Worm (Caenorhabditis elegans) whole organism, young adult: ENCODE results near the gene ZK177.1.

ENCODE experiments used
- C17E4.6 ChIP-seq: fragments of 200-800 bp; sonication (Bioruptor generic); IDR thresholded peaks from 2 replicates; pipeline ENCODE4 v1.3.6; 2022; ENCODE audit warnings: missing genetic modification reagents, missing genetic modification characterization, missing compliant biosample characterization
- D2030.7 ChIP-seq: fragments of 200-800 bp; sonication (Bioruptor generic); IDR thresholded peaks from 2 replicates; pipeline ENCODE4 v1.3.6; 2022; ENCODE audit warnings: missing genetic modification reagents, missing genetic modification characterization, missing compliant biosample characterization
- F23B12.7 ChIP-seq: sonication (generic microtip); optimal IDR thresholded peaks from 2 replicates; lab custom pipeline; 2017; ENCODE audit warnings: missing genetic modification characterization, mild to moderate bottlenecking, missing compliant biosample characterization, antibody characterized with exemption, moderate library complexity; ENCODE audit not compliant: insufficient read depth
- F52B5.7 ChIP-seq: sonication (generic microtip); optimal IDR thresholded peaks from 2 replicates; lab custom pipeline; 2016; ENCODE audit warnings: mild to moderate bottlenecking, missing genetic modification characterization, missing compliant biosample characterization
- K12H6.12 ChIP-seq: fragments of 200-800 bp; sonication (Bioruptor generic); optimal IDR thresholded peaks from 2 replicates; lab custom pipeline; 2018; ENCODE audit warnings: mild to moderate bottlenecking, missing genetic modification characterization, missing compliant biosample characterization
- T26A5.8 ChIP-seq: sonication (generic microtip); optimal IDR thresholded peaks from 2 replicates; lab custom pipeline; 2016; ENCODE audit warnings: missing genetic modification characterization, missing compliant biosample characterization
- Y56A3A.18 ChIP-seq: fragments of 200-800 bp; sonication (Bioruptor generic); IDR thresholded peaks from 2 replicates; pipeline ENCODE4 v1.3.6; 2022; ENCODE audit warnings: missing genetic modification reagents, missing genetic modification characterization, missing compliant biosample characterization
- Y67H2A.10 ChIP-seq: fragments of 200-800 bp; sonication (Bioruptor generic); conservative IDR thresholded peaks from 2 replicates; pipeline ENCODE4 v1.3.6; 2022; ENCODE audit warnings: missing genetic modification reagents, missing genetic modification characterization, missing compliant biosample characterization
- attf-6 ChIP-seq: fragments of 200-800 bp; sonication (Bioruptor generic); IDR thresholded peaks from 2 replicates; pipeline ENCODE4 v1.3.6; 2022; ENCODE audit warnings: missing genetic modification reagents, missing genetic modification characterization, missing compliant biosample characterization
- ccch-3 ChIP-seq: fragments of 200-800 bp; sonication (Bioruptor generic); optimal IDR thresholded peaks from 2 replicates; lab custom pipeline; 2018; ENCODE audit warnings: mild to moderate bottlenecking, missing genetic modification characterization, missing compliant biosample characterization
- ceh-100 ChIP-seq: fragments of 200-800 bp; sonication (Bioruptor generic); IDR thresholded peaks from 2 replicates; pipeline ENCODE4 v1.3.6; 2022; ENCODE audit warnings: missing genetic modification reagents, missing genetic modification characterization, missing compliant biosample characterization
- ceh-91 ChIP-seq: fragments of 200-800 bp; sonication (Bioruptor generic); IDR thresholded peaks from 2 replicates; pipeline ENCODE4 v1.3.6; 2022; ENCODE audit warnings: missing genetic modification reagents, missing genetic modification characterization, missing compliant biosample characterization
- die-1 ChIP-seq: sonication (generic microtip); optimal IDR thresholded peaks from 2 replicates; lab custom pipeline; 2016; ENCODE audit warnings: missing genotype, mild to moderate bottlenecking, missing genetic modification characterization, missing compliant biosample characterization
- dpff-1 ChIP-seq: sonication (generic microtip); optimal IDR thresholded peaks from 2 replicates; lab custom pipeline; 2017; ENCODE audit warnings: mild to moderate bottlenecking, missing genetic modification characterization, missing compliant biosample characterization
- efl-1 ChIP-seq: fragments of 150-350 bp; optimal IDR thresholded peaks from 2 replicates; lab custom pipeline; 2014; ENCODE audit warnings: missing biosample characterization, missing genetic modification reagents, missing genetic modification characterization
- egl-18 ChIP-seq: fragments of 200-800 bp; sonication (Bioruptor generic); IDR thresholded peaks from 2 replicates; pipeline ENCODE4 v1.3.6; 2022; ENCODE audit warnings: missing genetic modification reagents, missing genetic modification characterization, missing compliant biosample characterization
- hlh-12 ChIP-seq: sonication (generic microtip); optimal IDR thresholded peaks from 2 replicates; lab custom pipeline; 2016; ENCODE audit warnings: missing genetic modification characterization, missing compliant biosample characterization
- hrde-1 ChIP-seq: sonication (generic microtip); optimal IDR thresholded peaks from 2 replicates; lab custom pipeline; 2016; ENCODE audit warnings: missing genetic modification characterization, mild to moderate bottlenecking, missing compliant biosample characterization, moderate library complexity, missing genotype, missing genetic modification reagents, borderline replicate concordance
- let-526 ChIP-seq: fragments of 200-800 bp; sonication (Bioruptor generic); IDR thresholded peaks from 2 replicates; pipeline ENCODE4 v1.3.6; 2022; ENCODE audit warnings: missing genetic modification reagents, missing genetic modification characterization, missing compliant biosample characterization
- lin-26 ChIP-seq: fragments of 200-800 bp; sonication (Bioruptor generic); IDR thresholded peaks from 2 replicates; pipeline ENCODE4 v1.3.6; 2022; ENCODE audit warnings: missing genetic modification reagents, missing genetic modification characterization, missing compliant biosample characterization
- madf-10 ChIP-seq: sonication (generic microtip); optimal IDR thresholded peaks from 2 replicates; lab custom pipeline; 2016; ENCODE audit warnings: mild to moderate bottlenecking, missing genetic modification characterization, missing compliant biosample characterization
- madf-8 ChIP-seq: fragments of 200-800 bp; sonication (Bioruptor generic); conservative IDR thresholded peaks from 2 replicates; pipeline ENCODE4 v1.3.6; 2022; ENCODE audit warnings: missing genetic modification reagents, missing genetic modification characterization, missing compliant biosample characterization
- mel-28 ChIP-seq: sonication (generic microtip); optimal IDR thresholded peaks from 2 replicates; lab custom pipeline; 2016; ENCODE audit warnings: borderline replicate concordance, mild to moderate bottlenecking, missing genetic modification characterization, missing compliant biosample characterization
- nfya-2 ChIP-seq: fragments of 200-800 bp; sonication (Bioruptor generic); IDR thresholded peaks from 2 replicates; pipeline ENCODE4 v1.3.6; 2022; ENCODE audit warnings: missing genetic modification reagents, missing genetic modification characterization, missing compliant biosample characterization
- nhr-179 ChIP-seq: sonication (generic microtip); optimal IDR thresholded peaks from 2 replicates; lab custom pipeline; 2016; ENCODE audit warnings: mild to moderate bottlenecking, missing genetic modification characterization, missing compliant biosample characterization
- nhr-27 ChIP-seq: fragments of 200-800 bp; sonication (Bioruptor generic); optimal IDR thresholded peaks from 2 replicates; lab custom pipeline; 2018; ENCODE audit warnings: mild to moderate bottlenecking, missing genetic modification characterization, moderate library complexity, missing compliant biosample characterization
- nhr-80 ChIP-seq: sonication (generic microtip); optimal IDR thresholded peaks from 2 replicates; lab custom pipeline; 2016; ENCODE audit warnings: missing genetic modification characterization, missing compliant biosample characterization
- nhr-90 ChIP-seq: sonication (generic microtip); optimal IDR thresholded peaks from 2 replicates; lab custom pipeline; 2016; ENCODE audit warnings: missing genotype, mild to moderate bottlenecking, missing genetic modification characterization, missing compliant biosample characterization
- pbrm-1 ChIP-seq: fragments of 200-800 bp; sonication (Bioruptor generic); IDR thresholded peaks from 2 replicates; pipeline ENCODE4 v1.3.6; 2022; ENCODE audit warnings: missing genetic modification reagents, missing genetic modification characterization, missing compliant biosample characterization
- pha-4 ChIP-seq: fragments of 150-350 bp; sonication (generic microtip); optimal IDR thresholded peaks from 2 replicates; lab custom pipeline; 2014; ENCODE audit warnings: missing biosample characterization, missing genetic modification reagents, missing genetic modification characterization
- repo-1 ChIP-seq: sonication (generic microtip); optimal IDR thresholded peaks from 2 replicates; lab custom pipeline; 2017; ENCODE audit warnings: mild to moderate bottlenecking, missing genetic modification characterization, missing compliant biosample characterization
- snpc-1.3 ChIP-seq: sonication (generic microtip); optimal IDR thresholded peaks from 2 replicates; lab custom pipeline; 2017; ENCODE audit warnings: missing genetic modification characterization, mild to moderate bottlenecking, missing compliant biosample characterization, antibody characterized with exemption, moderate library complexity, missing genotype, missing genetic modification reagents; ENCODE audit not compliant: insufficient read depth
- snpc-4 ChIP-seq, 5 experiments: fragments of 150-350 bp in 1 of 5; sonication (generic microtip) in 4 of 5; optimal IDR thresholded peaks; 2 replicates each; lab custom pipeline; 2014 to 2018; ENCODE audit warnings: missing genetic modification characterization in 5 of 5, missing biosample characterization in 3 of 5, antibody characterized with exemption in 2 of 5, mild to moderate bottlenecking in 2 of 5, missing compliant biosample characterization in 2 of 5, missing genotype in 2 of 5, moderate library complexity in 2 of 5, missing genetic modification reagents in 1 of 5
- sptf-2 ChIP-seq: fragments of 200-800 bp; sonication (Bioruptor generic); optimal IDR thresholded peaks from 2 replicates; lab custom pipeline; 2018; ENCODE audit warnings: mild to moderate bottlenecking, missing genetic modification characterization, missing compliant biosample characterization
- xnd-1 ChIP-seq: sonication (generic microtip); optimal IDR thresholded peaks from 2 replicates; lab custom pipeline; 2016; ENCODE audit warnings: missing genotype, missing genetic modification reagents, missing genetic modification characterization, missing compliant biosample characterization
- ztf-26 ChIP-seq: sonication (generic microtip); optimal IDR thresholded peaks from 2 replicates; lab custom pipeline; 2017; ENCODE audit warnings: missing genetic modification characterization, missing compliant biosample characterization

Gene ZK177.1

ce11 chrII:5518910-5519309 is 9.0 kb upstream of the ZK177.1 start, which contains the start of gene ZK177.2:
Gene ZK177.2, plus strand, starts transcription at chrII:5519210.
- TF ChIP-seq nhr-179: no peak
- no peak for TF ChIP-seq Y67H2A.10
- no peak for TF ChIP-seq F23B12.7 (tag; lab: Kevin White, UChicago)
- no peak for TF ChIP-seq attf-6 (GFP tag; lab: Robert Waterston, UW)
- TF ChIP-seq madf-8 (GFP tag; lab: Robert Waterston, UW): no peak
- TF ChIP-seq ceh-100 (GFP tag; lab: Robert Waterston, UW): no peak

- no peak for TF ChIP-seq snpc-1.3
- no peak for TF ChIP-seq D2030.7 (GFP tag; lab: Robert Waterston, UW)
- TF ChIP-seq ceh-91: no peak
- no peak for TF ChIP-seq T26A5.8 (tag; lab: Kevin White, UChicago)
- TF ChIP-seq let-526 (GFP tag; lab: Robert Waterston, UW): no peak
- TF ChIP-seq F52B5.7: no peak
- TF ChIP-seq hlh-12 (tag; lab: Kevin White, UChicago): no peak
- no peak for TF ChIP-seq dpff-1 (tag; lab: Kevin White, UChicago)
- TF ChIP-seq Y56A3A.18: no peak
- TF ChIP-seq sptf-2 (GFP tag; lab: Kevin White, UChicago): no peak
- TF ChIP-seq mel-28: no peak
- no peak for TF ChIP-seq efl-1 (GFP tag; lab: Kevin White, UChicago)
- no peak for TF ChIP-seq die-1 (tag; lab: Kevin White, UChicago)
- TF ChIP-seq, all 124 proteins: peak for 0
These were observed 6.5 kb upstream of the ZK177.1 start, which contains the start of gene ZK177.12 for ce11 chrII:5521411-5521810. Gene ZK177.12, plus strand, starts transcription at chrII:5521711.

DNA sequence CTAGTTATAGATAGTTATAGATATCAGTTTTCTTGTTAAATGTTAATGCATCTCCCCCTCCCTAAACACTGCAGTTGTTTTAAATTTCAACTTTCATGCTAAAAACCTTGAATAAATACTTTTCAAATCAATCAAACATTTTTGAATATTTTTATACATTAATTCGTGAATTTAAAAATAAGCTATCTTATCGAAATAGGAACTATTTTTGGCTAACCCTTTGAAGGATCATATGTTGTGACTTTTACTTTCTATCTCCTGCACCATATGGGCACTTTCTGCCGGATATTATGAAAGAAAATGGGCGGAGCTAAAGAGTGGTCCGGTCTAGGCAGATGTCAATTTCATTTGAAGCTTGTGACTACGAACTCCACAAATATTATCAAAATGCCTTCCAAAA is 5.3 kb upstream of the ZK177.1 start, which contains the start of gene ZK177.11:
Gene ZK177.11, plus strand, starts transcription at position 301 of the 400 bp plus-strand sequence.
- no peak for TF ChIP-seq K12H6.12
- TF ChIP-seq C17E4.6 (GFP tag; lab: Robert Waterston, UW): no peak
- TF ChIP-seq ztf-26 (tag; lab: Kevin White, UChicago): no peak
- no peak for TF ChIP-seq lin-26 (GFP tag; lab: Robert Waterston, UW)
- no peak for TF ChIP-seq hrde-1
- TF ChIP-seq egl-18 (GFP tag; lab: Robert Waterston, UW): no peak
- no peak for TF ChIP-seq pbrm-1 (GFP tag; lab: Robert Waterston, UW)
- TF ChIP-seq F52B5.7: no peak
- no peak for TF ChIP-seq efl-1 (GFP tag; lab: Kevin White, UChicago)
- TF ChIP-seq ccch-3: no peak

ce11 chrII:5525297-5525696 is 2.6 kb upstream of the ZK177.1 start, which contains the start of gene tbx-35:
Gene tbx-35, minus strand, starts transcription at chrII:5525397.
- TF ChIP-seq repo-1 (tag; lab: Kevin White, UChicago): no peak
- TF ChIP-seq nhr-80 (tag; lab: Kevin White, UChicago): no peak
- TF ChIP-seq snpc-4 (GFP tag; optimal IDR thresholded peaks at IDR 0.05; lab: Kevin White, UChicago): no peak
- no peak for TF ChIP-seq snpc-4 (tag; optimal IDR thresholded peaks at IDR 0.05; lab: Kevin White, UChicago)
- no peak for TF ChIP-seq nfya-2 (GFP tag; lab: Robert Waterston, UW)
- TF ChIP-seq xnd-1: no peak
- TF ChIP-seq pha-4 (tag; lab: Kevin White, UChicago): no peak
- TF ChIP-seq nhr-90 (tag; lab: Kevin White, UChicago): no peak
- no peak for TF ChIP-seq T26A5.8 (tag; lab: Kevin White, UChicago)
- no peak for TF ChIP-seq nhr-27 (tag; lab: Kevin White, UChicago)
- TF ChIP-seq madf-10: no peak
